Fruit fly (Drosophila melanogaster): ENCODE results near the gene Socs16D.

Socs16D gene

DNA sequence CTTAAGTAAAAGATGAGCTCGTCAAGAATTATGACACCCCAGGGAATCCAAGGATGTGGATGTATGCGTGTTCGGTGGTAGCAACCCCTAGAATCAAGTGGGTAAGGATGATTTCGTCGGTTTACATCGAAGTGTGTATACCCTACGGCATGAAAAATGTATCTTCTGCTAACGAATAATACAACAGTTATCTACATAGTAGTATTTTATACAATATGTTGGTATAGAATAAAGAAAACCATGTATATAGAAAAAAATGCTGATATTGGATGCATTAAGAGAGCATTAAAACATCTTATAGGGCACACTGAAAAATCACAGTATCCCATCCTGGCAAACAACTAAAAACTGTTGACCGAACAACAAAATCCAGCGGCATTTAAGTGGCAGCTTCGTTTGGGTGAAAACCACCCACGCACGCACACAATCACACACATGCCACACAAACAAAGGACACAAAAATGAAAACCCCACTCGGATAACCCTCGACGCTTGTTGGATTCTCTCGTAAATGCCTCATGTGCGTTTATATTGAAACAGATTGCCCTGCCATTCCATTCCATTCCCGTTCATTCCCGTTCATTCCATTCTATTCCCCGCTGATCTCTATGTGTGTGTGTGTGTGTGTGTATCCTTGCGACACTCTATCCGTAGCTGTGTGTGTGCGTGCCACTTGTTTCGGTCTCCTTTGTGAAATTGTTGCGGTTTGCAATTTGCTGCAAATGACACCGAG, 28.1 kb downstream of the Socs16D start (continued):
- TF ChIP-seq CG14667 (GFP tag; IDR thresholded peaks at IDR 0.05) (peak; percentile 29; the same call in 1 of the 2 replicates), Gug (GFP tag; IDR thresholded peaks at IDR 0.05) (no peak), CG3726 (GFP tag; IDR thresholded peaks at IDR 0.05) (no peak), Xbp1 (GFP tag; optimal IDR thresholded peaks at IDR 0.05) (peak; percentile 15), vfl (GFP tag; optimal IDR thresholded peaks at IDR 0.05) (no peak), CG12391 (tag; optimal IDR thresholded peaks at IDR 0.05) (peak; percentile 47), Chrac-16 (GFP tag; optimal IDR thresholded peaks at IDR 0.05) (peak; percentile 8), CG6689 (GFP tag; IDR thresholded peaks at IDR 0.05) (peak; percentile 35; the same call in 1 of the 2 replicates), Spps (tag; optimal IDR thresholded peaks at IDR 0.05) (peak; percentile 4), CG10959 (GFP tag; IDR thresholded peaks at IDR 0.05) (peak; percentile 21; the same call in 1 of the 2 replicates), CG3407 (GFP tag; optimal IDR thresholded peaks at IDR 0.05) (no peak), NC2β (GFP tag; optimal IDR thresholded peaks at IDR 0.05) (no peak), mirr (GFP tag; optimal IDR thresholded peaks at IDR 0.05) (no peak), CG33213 (GFP tag; optimal IDR thresholded peaks at IDR 0.05) (no peak), exex (tag; optimal IDR thresholded peaks at IDR 0.05) (no peak), CG13296 (GFP tag; optimal IDR thresholded peaks at IDR 0.05) (no peak), gsb-n (tag; optimal IDR thresholded peaks at IDR 0.05) (peak; percentile 19), gfzf (GFP tag; optimal IDR thresholded peaks at IDR 0.05) (no peak), CG11504 (tag; optimal IDR thresholded peaks at IDR 0.05) (peak; percentile 62), twi (tag; optimal IDR thresholded peaks at IDR 0.05) (peak; percentile 20), dmrt99B (tag; optimal IDR thresholded peaks at IDR 0.05) (peak; percentile 54), CG15601 (tag; optimal IDR thresholded peaks at IDR 0.05) (peak; percentile 31), CG17361 (GFP tag; IDR thresholded peaks at IDR 0.05) (peak; percentile 46; the same call in 1 of the 3 replicates), Abd-B (GFP tag; optimal IDR thresholded peaks at IDR 0.05) (peak; percentile 39), tap (tag; optimal IDR thresholded peaks at IDR 0.05) (peak; percentile 15), CG31441 (GFP tag; IDR thresholded peaks at IDR 0.05) (peak; percentile 50), CG8924 (tag; optimal IDR thresholded peaks at IDR 0.05) (peak; percentile 47), jing (GFP tag; optimal IDR thresholded peaks at IDR 0.05) (peak; percentile 15), scrt (GFP tag; optimal IDR thresholded peaks at IDR 0.05) (peak; percentile 16), Lim3 (GFP tag; IDR thresholded peaks at IDR 0.05) (no peak), Tbp (GFP tag; optimal IDR thresholded peaks at IDR 0.05) (no peak), CG12071 (GFP tag; optimal IDR thresholded peaks at IDR 0.05) (no peak), Sox100B (GFP tag; optimal IDR thresholded peaks at IDR 0.05) (peak; percentile 13), CG32772 (GFP tag; IDR thresholded peaks at IDR 0.05) (no peak), H15 (GFP tag; IDR thresholded peaks at IDR 0.05) (no peak), CG10274 (GFP tag; optimal IDR thresholded peaks at IDR 0.05) (peak; percentile 89), Xrp1 (GFP tag; IDR thresholded peaks at IDR 0.05) (peak; percentile 47; the same call in 1 of the 2 replicates), CG2678 (tag; optimal IDR thresholded peaks at IDR 0.05) (peak; percentile 56), CG2712 (tag; optimal IDR thresholded peaks at IDR 0.05) (peak; percentile 64), Meics (GFP tag; optimal IDR thresholded peaks at IDR 0.05) (peak; percentile 11), unpg (GFP tag; optimal IDR thresholded peaks at IDR 0.05) (peak; percentile 44), cas (GFP tag; IDR thresholded peaks at IDR 0.05) (no peak), CG14710 (tag; optimal IDR thresholded peaks at IDR 0.05) (peak; percentile 41), Poxn (GFP tag; IDR thresholded peaks at IDR 0.05) (no peak), CG16815 (GFP tag; optimal IDR thresholded peaks at IDR 0.05) (peak; percentile 22), Jarid2 (GFP tag; optimal IDR thresholded peaks at IDR 0.05) (no peak), Ssrp (tag; optimal IDR thresholded peaks at IDR 0.05) (peak; percentile 24), CG4404 (GFP tag; IDR thresholded peaks at IDR 0.05) (peak; percentile 38; the same call in 1 of the 2 replicates), org-1 (GFP tag; optimal IDR thresholded peaks at IDR 0.05) (no peak)
